Worm (Caenorhabditis elegans): ENCODE data around the gene F36H5.18.
"Not testable (repeated sequence)": the region's sequence is repeated elsewhere in the genome, so short reads cannot be mapped to it uniquely, and the experiment has no call there.

The F36H5.18 gene

DNA sequence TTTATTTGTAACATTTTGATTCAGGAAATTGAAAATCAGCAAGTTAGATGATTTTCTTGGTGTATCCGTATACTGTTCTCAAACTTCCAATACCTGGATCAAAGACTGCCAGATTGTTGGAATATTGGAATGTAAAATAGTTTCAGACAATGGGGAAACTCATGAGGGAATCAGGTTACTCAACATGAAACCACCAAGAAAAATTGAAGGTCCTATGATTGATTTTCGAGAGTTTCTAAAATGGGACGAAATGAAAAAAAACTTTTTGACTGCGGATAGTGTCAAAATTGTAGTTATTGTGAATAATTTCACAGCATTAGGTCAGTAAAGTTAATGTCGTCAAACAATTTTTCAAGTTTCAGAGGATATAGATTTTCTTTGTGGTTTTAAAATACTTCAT is 12.1 kb downstream of the F36H5.18 start, which contains the start of gene math-3:
Gene math-3 (plus strand): TSS at position 301 of the 400 bp plus-strand sequence.
- no peak for TF ChIP-seq C34B4.2 (tag; optimal IDR thresholded peaks at IDR 0.05)
- no peak for TF ChIP-seq nhr-28 (tag; optimal IDR thresholded peaks at IDR 0.05)
- TF ChIP-seq ztf-11 (tag; optimal IDR thresholded peaks at IDR 0.05), result no peak
- no peak for TF ChIP-seq C16A3.4 (tag; optimal IDR thresholded peaks at IDR 0.05)
- no peak for TF ChIP-seq nhr-77 (tag; optimal IDR thresholded peaks at IDR 0.05)
- no peak for TF ChIP-seq egl-27 (tag; optimal IDR thresholded peaks at IDR 0.05)
- TF ChIP-seq unc-30 (tag; optimal IDR thresholded peaks at IDR 0.05), result no peak
- TF ChIP-seq efl-3 (GFP tag; optimal IDR thresholded peaks at IDR 0.05), result no peak
- TF ChIP-seq nhr-19 (GFP tag; conservative IDR thresholded peaks at IDR 0.05), result no peak
- no peak for TF ChIP-seq F16B12.6 (tag; optimal IDR thresholded peaks at IDR 0.05)

DNA sequence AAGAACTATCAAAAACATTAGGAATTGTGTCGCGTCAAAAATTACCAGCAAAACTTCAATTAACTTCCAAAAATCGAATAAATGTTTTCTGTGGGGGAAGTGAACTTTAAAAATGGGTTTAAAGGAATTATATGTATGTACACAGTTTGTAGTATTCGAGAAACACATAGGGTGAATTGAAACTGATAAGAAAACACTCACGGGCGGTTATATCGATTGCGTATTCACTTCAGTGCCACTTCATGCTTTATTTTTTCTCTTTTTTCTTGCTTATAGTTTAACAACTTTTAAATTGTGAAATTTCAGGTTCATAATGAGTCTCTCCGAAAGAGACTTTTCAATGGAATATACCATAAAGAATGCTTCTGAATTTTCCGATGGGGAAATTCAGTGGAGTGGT is 15.5 kb downstream of the F36H5.18 start, which contains the start of gene F36H5.14:
Gene F36H5.14 (plus strand): TSS at position 301 of the 400 bp plus-strand sequence.
- TF ChIP-seq ztf-4, C04F5.9, nhr-11 (tag; optimal IDR thresholded peaks at IDR 0.05): not testable (repeated sequence)

DNA sequence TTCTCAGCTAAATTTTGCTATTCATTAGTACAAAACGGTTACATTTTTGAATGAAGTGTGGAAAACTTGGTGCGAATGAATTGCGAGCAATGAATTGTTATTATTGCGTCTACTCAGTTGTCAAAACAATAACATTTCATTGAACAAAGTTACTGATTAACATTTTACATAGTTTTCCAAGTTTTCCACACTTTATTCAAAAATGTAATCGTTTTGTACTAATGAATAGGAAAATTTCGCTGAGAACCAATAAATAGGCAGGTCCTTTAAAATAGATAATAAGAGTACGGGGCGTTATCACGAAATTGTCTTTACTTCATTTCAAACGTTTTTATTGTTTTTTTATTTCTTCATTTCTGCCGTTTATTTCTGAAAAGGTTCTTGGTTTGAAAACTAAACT is 22.8 kb downstream of the F36H5.18 start, which contains the start of gene math-4:
Gene math-4 (minus strand): TSS at position 101 of the 400 bp plus-strand sequence.
- TF ChIP-seq ceh-88 (GFP tag; IDR thresholded peaks at IDR 0.05), result no peak
- TF ChIP-seq rnt-1 (tag; optimal IDR thresholded peaks at IDR 0.05), result no peak
- no peak for TF ChIP-seq efl-1 (optimal IDR thresholded peaks at IDR 0.05)
- peak in 1 of 2 experiments; percentile 84 for TF ChIP-seq efl-1 (GFP tag; optimal IDR thresholded peaks at IDR 0.05 in 1 of 2)

DNA sequence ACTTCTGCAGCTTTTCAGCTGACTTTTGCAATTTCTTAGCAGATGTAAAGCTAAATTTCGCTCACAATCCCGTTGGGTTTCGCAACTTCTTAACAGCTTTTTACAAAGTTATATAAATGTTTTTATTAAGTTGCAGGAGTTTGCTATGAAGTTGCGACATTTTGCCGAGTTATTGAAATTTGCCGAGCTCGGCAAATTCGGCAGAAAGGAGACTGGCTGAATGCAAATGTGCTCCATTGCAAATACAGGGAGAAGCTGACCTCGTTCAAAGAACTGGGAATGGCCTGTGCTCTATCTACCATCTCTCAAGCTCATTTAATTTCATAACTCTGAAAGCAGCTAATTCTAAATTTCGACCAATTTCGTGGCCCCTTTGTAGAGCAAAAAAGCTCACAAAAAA is 25.1 kb downstream of the F36H5.18 start, which contains the start of gene C08F1.11:
Gene C08F1.11 (minus strand): TSS at position 101 of the 400 bp plus-strand sequence.
- TF ChIP-seq elt-3 (tag; optimal IDR thresholded peaks at IDR 0.05) (no peak), pqm-1 (tag; optimal IDR thresholded peaks at IDR 0.05) (no peak), efl-3 (GFP tag; optimal IDR thresholded peaks at IDR 0.05) (no peak), elt-2 (tag; optimal IDR thresholded peaks at IDR 0.05) (no peak), fkh-8 (tag; optimal IDR thresholded peaks at IDR 0.05) (no peak), aha-1 (tag; optimal IDR thresholded peaks at IDR 0.05) (no peak), zag-1 (tag; optimal IDR thresholded peaks at IDR 0.05) (no peak), mdl-1 (tag; optimal IDR thresholded peaks at IDR 0.05) (no peak), snpc-4 (tag; optimal IDR thresholded peaks at IDR 0.05) (no peak), lin-39 (tag; optimal IDR thresholded peaks at IDR 0.05) (no peak), unc-30 (tag; optimal IDR thresholded peaks at IDR 0.05) (no peak), Y116A8C.19 (tag; optimal IDR thresholded peaks at IDR 0.05; ENCODE audit: borderline replicate concordance) (no peak), fos-1 (tag; optimal IDR thresholded peaks at IDR 0.05) (no peak), irx-1 (tag; optimal IDR thresholded peaks at IDR 0.05) (no peak), zip-4 (GFP tag; optimal IDR thresholded peaks at IDR 0.05) (no peak), sox-4 (tag; optimal IDR thresholded peaks at IDR 0.05) (no peak), nhr-19 (GFP tag; conservative IDR thresholded peaks at IDR 0.05) (no peak), tlp-1 (tag; optimal IDR thresholded peaks at IDR 0.05) (no peak)

DNA sequence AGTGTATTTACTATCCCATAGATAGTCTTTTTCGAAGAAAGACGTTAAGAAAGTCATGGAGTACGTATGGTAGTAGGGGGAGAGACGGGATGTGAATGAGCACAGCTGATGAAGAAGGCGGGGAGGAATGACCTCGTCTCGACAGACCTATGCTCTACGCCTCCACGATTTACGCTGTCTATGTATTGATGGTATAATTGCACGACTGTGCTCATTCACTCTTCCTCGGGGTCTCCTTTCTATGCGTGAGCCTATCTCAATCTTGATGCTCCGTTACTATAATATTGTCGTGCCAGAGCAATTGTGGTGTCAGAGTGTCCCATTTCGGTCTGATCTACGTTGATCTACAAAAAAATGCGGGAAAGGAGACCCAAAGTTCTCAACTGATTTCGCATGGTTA is 26.5 kb downstream of the F36H5.18 start, which contains the start of gene C08F1.10:
Gene C08F1.10 (minus strand): TSS at position 101 of the 400 bp plus-strand sequence.
- TF ChIP-seq zip-4 (GFP tag; optimal IDR thresholded peaks at IDR 0.05) (no peak), rnt-1 (tag; optimal IDR thresholded peaks at IDR 0.05) (no peak), dpl-1 (GFP tag; optimal IDR thresholded peaks at IDR 0.05) (no peak), ceh-8 (GFP tag; optimal IDR thresholded peaks at IDR 0.05) (no peak), nhr-237 (tag; optimal IDR thresholded peaks at IDR 0.05) (no peak), nhr-85 (tag) (no peak), hlh-17 (GFP tag; optimal IDR thresholded peaks at IDR 0.05; ENCODE audit: borderline replicate concordance) (no peak), ces-1 (GFP tag; optimal IDR thresholded peaks at IDR 0.05) (no peak), mab-9 (GFP tag; IDR thresholded peaks at IDR 0.05) (no peak), hlh-4 (tag; optimal IDR thresholded peaks at IDR 0.05) (no peak), F16B12.6 (tag; optimal IDR thresholded peaks at IDR 0.05) (no peak)
